Fruit fly (Drosophila melanogaster) S2 (cell line): Measurements from ENCODE around the gene CG6118.

ENCODE experiments used
- CG8478 ChIP-seq: fragments of >200 bp; optimal IDR thresholded peaks from 2 replicates; lab custom pipeline; 2018
- CTCF ChIP-seq, 2 experiments: fragments of >200 bp; optimal IDR thresholded peaks; 2 replicates each; lab custom pipeline; 2018

- no peak for TF ChIP-seq CG8478 (lab: Kevin White, UChicago)
- TF ChIP-seq CTCF (optimal IDR thresholded peaks at IDR 0.05; lab: Kevin White, UChicago): no peak
These were observed 14.1 kb upstream of the CG6118 start for dm6 chr3R:15448657-15449056.
